Fruit fly (Drosophila melanogaster) whole organism: ENCODE data around the gene PK2-R1.

ENCODE experiments used
- CG8478 ChIP-seq: fragments of >200 bp; optimal IDR thresholded peaks from 2 replicates; lab custom pipeline; 2018; ENCODE audit warnings: inconsistent platforms
- Dll ChIP-seq: fragments of >200 bp; optimal IDR thresholded peaks from 2 replicates; lab custom pipeline; 2017
- EcR ChIP-seq, 2 experiments: fragments of >200 bp; optimal IDR thresholded peaks; 2 replicates each; lab custom pipeline; 2017; ENCODE audit warnings: missing biosample characterization in 2 of 2, missing genetic modification characterization in 2 of 2, missing genetic modification reagents in 2 of 2
- pan ChIP-seq: fragments of >200 bp; optimal IDR thresholded peaks from 2 replicates; lab custom pipeline; 2017
- psq ChIP-seq: fragments of >200 bp; optimal IDR thresholded peaks from 2 replicates; lab custom pipeline; 2017
- usp ChIP-seq: fragments of >200 bp; optimal IDR thresholded peaks from 2 replicates; lab custom pipeline; 2017; ENCODE audit warnings: missing biosample characterization, missing genetic modification characterization, mixed read lengths

The PK2-R1 gene

DNA sequence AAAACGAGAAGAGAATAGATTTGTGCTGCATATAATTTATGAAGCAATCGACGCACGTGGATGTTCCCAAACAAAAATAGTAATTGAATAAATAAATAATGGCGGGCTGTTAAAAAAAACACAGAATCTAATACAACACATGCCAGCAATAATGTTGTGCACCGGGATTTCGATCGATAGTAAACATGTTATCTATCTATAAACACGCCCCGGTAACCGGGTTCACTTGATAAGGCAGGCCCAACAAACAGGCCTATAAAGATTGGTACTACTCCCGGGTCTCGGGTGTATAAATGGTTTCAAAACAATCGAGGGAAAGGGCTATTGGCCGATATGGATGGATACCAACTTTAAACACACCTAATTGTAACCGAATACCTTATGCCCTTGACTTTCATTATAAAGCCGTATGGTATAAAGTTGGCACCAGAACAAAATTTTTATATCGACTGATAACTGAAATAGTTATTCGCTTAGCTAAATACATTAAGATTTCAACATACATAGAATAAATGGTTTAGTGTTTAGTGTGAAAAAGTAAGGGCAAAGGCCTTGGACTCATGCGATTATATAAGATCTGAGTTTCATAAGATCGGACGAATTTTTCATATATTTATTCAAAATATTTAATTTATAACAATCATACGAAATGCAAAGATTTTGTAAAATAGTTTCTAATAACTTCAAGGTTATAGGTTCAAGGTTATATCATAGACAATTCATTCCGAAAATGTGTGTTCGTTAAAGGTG lies 27.7 kb downstream of the PK2-R1 start:
- no peak for TF ChIP-seq usp (GFP tag; lab: Kevin White, UChicago)
- no peak for TF ChIP-seq CG8478 (lab: Kevin White, UChicago)
- TF ChIP-seq Dll (lab: Kevin White, UChicago), result no peak
- TF ChIP-seq psq (lab: Kevin White, UChicago), result no peak
- TF ChIP-seq pan, result no peak
- TF ChIP-seq EcR (GFP tag; optimal IDR thresholded peaks at IDR 0.05; lab: Kevin White, UChicago), result no peak

DNA sequence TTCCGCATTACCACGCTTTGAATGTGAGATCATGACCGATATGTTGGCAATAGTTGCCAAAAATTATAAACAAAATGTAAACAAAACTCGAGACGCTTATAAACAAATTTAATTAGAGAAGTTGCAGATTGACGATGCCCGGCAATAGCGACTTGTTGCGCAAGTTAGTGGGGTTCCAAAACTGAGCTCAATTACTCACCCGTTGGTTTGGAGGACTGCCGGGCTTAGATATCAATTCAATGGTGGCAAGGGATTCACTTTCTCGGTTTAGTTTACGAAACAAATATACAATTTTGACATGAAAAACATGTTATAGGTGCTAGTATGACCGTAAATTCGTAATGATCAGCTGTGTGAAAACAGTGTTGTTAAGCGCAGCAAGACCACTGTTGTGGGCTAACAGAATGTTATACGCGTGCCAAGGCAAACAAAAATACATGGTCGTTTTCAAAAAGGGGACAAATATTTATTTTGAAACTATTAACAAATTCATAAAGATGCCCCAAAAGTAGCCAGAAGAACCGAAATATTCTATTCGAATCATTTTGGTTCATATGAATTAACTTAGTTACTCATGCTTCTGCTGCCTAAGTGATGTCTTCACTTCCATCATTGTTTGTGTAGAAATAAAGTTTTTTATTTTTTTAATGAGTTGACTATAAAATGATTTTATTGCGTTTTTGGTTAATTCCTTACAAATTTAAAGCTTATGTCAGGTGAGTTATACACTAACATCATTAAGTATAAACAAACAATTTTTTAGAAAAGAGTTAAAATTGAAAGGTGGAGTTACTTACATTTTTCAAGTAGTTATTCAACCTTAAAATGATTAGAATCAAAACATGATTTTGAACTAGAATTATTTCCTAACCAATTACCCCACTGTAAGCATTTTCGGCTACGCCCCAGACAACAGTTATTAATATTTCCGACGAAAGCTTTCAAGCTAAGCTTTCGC lies 28.7 kb downstream of the PK2-R1 start, which contains the start of gene Elp6:
Elp6 (minus strand) TSS at position 350 of the 958 bp plus-strand sequence.
- TF ChIP-seq usp (GFP tag; lab: Kevin White, UChicago) (no peak), pan (no peak), CG8478 (lab: Kevin White, UChicago) (no peak), Dll (lab: Kevin White, UChicago) (no peak), EcR (GFP tag; optimal IDR thresholded peaks at IDR 0.05; lab: Kevin White, UChicago) (no peak), psq (lab: Kevin White, UChicago) (no peak)

DNA sequence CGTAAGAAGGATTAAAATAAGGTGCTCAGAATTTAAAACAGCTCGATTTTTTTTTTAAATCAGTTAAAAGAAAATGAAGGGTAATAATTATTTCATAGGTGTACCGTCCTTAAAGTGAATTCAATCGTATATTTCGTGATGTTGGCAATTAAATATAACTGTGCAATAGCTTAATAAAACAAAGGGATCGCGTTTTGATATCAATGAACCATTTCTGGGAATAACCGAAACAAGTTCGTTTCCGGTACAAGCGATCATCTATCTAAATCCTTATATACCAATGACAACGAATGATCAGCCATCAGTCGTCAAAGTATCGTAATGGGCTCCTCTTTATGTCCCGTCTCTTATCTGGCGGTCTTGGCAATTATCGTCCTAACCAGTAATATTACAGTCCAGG lies 31.2 kb downstream of the PK2-R1 start, which contains the start of gene CheA87a:
CheA87a (plus strand) TSS at position 301 of the 400 bp plus-strand sequence.
- TF ChIP-seq EcR (GFP tag; optimal IDR thresholded peaks at IDR 0.05; lab: Kevin White, UChicago) (no peak), CG8478 (lab: Kevin White, UChicago) (no peak), Dll (lab: Kevin White, UChicago) (no peak), psq (lab: Kevin White, UChicago) (no peak), usp (GFP tag; lab: Kevin White, UChicago) (no peak), pan (no peak)

DNA sequence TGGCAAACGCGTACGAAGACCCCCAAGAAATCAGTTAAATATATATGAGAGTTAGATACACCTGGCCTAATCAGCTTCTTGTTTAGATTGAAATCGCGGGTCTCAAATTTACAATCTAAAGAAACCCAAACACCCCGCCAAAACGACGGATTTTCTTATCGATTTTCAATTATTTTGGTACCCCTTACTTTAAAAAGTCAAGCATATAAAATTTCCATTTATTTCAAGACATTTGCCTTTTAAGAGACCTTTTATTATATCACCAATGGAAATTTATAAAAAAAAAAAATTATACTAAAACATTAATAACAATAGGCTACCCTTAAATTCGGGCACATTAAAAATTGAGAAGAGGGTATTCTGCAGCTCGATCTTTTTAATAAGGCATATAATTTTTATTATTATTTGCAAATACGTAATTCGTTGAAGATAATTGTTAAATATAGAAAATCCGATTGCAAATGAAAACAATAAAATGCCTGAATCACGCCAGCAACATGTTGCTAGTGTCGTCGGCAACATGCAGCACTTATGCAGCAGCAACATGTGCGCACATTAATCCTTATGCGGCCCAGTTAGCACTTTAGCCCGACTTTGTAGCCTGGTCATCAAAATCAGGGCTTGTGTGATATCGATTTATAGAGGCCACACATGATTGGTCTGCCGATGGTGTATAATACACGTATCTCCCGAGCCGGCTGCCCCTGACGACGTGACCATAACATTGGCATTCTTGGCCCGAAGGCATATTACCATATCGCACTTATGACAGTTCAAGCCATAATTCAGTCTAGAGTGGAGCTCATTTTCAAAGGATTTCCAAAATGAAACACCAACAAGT lies 33.9 kb downstream of the PK2-R1 start, which contains the start of the genes Lip3 and CG34309:
Lip3 (minus strand) TSS at position 65 of the 841 bp plus-strand sequence.
CG34309 (plus strand) TSS at position 791 of the 841 bp plus-strand sequence.
- TF ChIP-seq usp (GFP tag; lab: Kevin White, UChicago) (no peak), EcR (GFP tag; optimal IDR thresholded peaks at IDR 0.05; lab: Kevin White, UChicago) (no peak), psq (lab: Kevin White, UChicago) (no peak), pan (peak; percentile 53)

DNA sequence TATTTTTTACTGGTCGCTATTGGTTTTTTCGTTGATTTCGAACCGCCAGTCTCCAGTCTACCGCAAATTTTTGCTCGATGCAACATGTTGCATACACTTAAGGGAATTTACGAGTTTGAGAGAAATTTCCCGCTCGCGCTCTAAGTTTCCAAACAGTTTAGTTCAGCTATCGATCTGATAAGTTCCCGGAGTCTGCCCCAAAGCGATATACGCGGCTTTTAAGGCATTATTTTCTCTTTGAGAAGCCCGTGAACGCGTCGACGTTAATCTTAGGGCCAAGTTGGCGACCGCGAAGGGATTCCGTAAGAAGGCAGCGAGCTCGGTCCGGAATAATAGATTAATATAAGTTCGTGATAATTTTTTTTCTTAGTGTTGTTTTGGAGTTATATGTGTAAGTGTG lies 36.8 kb downstream of the PK2-R1 start:
- no peak for TF ChIP-seq psq (lab: Kevin White, UChicago)
- no peak for TF ChIP-seq EcR (GFP tag; optimal IDR thresholded peaks at IDR 0.05; lab: Kevin White, UChicago)
- TF ChIP-seq pan, result no peak
- no peak for TF ChIP-seq CG8478 (lab: Kevin White, UChicago)
- no peak for TF ChIP-seq usp (GFP tag; lab: Kevin White, UChicago)

DNA sequence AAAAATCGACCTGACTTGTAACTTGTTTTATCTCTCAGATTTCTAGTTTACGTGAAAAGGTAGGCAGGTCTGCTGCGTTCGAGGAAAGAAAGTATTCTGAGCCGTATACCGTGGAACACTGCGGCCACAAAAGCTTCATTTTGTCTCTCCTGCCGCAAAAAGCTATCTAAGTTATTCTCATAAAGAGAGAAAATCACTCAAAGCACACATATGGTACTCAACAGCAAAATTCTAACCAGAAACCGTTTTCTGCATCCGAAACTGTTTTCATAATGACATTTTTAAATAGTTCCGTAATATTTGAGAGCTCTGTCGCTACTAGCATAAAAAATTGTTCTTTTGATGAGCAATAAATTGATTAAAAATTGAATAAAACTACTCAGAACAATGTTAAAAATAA lies 41.5 kb downstream of the PK2-R1 start, which contains the start of the genes CG9813 and CG8870:
CG9813 (minus strand) TSS at position 101 of the 400 bp plus-strand sequence.
CG8870 (plus strand) TSS at position 168 of the 400 bp plus-strand sequence.
- TF ChIP-seq Dll (lab: Kevin White, UChicago), result no peak
- no peak for TF ChIP-seq EcR (GFP tag; optimal IDR thresholded peaks at IDR 0.05; lab: Kevin White, UChicago)
- no peak for TF ChIP-seq pan
- TF ChIP-seq usp (GFP tag; lab: Kevin White, UChicago), result no peak
- TF ChIP-seq CG8478 (lab: Kevin White, UChicago), result no peak

DNA sequence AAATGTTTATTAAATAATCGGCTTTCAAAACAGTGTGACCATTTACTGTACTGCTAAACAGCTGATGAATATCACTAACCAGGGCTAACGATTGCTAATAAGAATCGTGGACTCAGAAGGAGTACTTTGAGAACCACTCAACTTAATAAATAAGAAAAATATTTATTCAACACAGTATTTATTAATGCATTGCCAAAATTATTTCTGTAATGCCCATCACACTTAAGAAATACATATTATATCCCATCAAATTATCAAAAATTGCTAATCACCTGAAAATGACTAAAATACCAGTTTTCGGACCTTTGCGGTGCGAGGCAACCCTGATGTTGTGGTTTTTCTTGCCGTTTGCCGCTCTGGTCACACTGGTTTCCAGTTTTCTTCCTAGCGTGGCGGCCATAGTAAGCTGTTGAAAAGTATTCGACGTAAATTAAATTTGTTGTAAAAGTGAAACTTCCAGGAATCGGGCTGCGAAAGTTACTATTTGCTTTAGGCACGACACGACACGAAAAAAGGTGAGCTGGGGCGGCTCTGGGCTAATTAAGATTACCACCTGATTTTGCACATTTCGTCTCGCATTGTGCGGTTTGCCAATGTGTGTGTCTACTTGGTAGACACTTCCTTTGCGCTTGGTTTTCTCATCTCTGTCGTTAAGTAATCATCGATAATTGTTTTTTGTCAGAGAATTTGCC lies 43.8 kb downstream of the PK2-R1 start, which contains the start of the genes mRpS21 and Droj2:
mRpS21 (minus strand) TSS at position 66 of the 692 bp plus-strand sequence.
Droj2 (plus strand) TSS at position 363 of the 692 bp plus-strand sequence.
- TF ChIP-seq psq (lab: Kevin White, UChicago) (no peak), EcR (GFP tag; optimal IDR thresholded peaks at IDR 0.05; lab: Kevin White, UChicago) (no peak), usp (GFP tag; lab: Kevin White, UChicago) (no peak), pan (no peak), Dll (lab: Kevin White, UChicago) (no peak), CG8478 (lab: Kevin White, UChicago) (no peak)

DNA sequence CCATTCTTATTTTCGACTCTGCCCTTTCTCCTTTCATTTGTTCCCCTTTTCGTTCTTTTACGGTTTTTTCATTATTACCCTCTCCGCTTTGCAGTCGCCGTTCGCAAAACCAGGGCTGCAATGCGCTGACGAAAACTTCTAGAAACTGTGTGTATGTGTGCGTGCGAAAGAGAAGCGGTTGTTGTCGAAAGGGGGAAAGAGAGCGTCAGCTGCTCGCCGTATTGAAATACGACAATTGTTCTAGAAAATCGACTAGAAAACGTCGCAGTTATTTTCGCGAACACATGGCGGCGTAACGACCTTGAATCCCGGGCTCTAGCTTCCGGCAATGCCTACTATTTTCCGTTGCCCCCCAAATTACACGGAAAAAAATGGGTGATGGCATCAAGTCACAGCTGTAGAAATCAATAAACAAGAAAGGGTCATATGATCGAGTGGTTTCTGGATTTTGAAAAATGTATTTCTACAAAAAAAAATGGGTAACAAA lies 44.6 kb downstream of the PK2-R1 start:
- no peak for TF ChIP-seq EcR (GFP tag; optimal IDR thresholded peaks at IDR 0.05; lab: Kevin White, UChicago)
- TF ChIP-seq CG8478 (lab: Kevin White, UChicago), result no peak
- TF ChIP-seq usp (GFP tag; lab: Kevin White, UChicago), result no peak
- TF ChIP-seq Dll (lab: Kevin White, UChicago), result no peak
- no peak for TF ChIP-seq pan
- no peak for TF ChIP-seq psq (lab: Kevin White, UChicago)

DNA sequence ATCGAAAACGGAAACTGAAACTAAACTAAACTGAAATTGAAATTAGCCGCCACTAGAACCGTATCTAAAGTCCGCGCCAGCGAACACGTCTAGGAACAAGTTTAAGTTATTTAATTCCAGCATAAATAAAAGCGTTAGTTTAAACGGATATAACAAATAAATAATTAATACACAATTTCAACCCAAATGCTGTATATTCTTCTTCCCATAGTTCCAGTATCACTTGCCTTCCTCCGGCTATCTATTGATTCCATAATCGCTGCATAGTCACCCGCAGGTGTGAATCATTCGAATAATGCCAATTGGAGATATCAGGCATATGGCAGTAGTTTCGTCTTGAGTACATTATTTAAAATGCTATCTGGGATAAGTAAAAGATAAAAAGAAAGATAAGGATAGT lies 47.0 kb downstream of the PK2-R1 start:
- TF ChIP-seq EcR (GFP tag; optimal IDR thresholded peaks at IDR 0.05; lab: Kevin White, UChicago) (no peak), pan (no peak), usp (GFP tag; lab: Kevin White, UChicago) (no peak), CG8478 (lab: Kevin White, UChicago) (no peak), Dll (lab: Kevin White, UChicago) (no peak), psq (lab: Kevin White, UChicago) (no peak)
